Worm (Caenorhabditis elegans) whole organism, midembryonic: ENCODE measurements around the gene idpp-15.

Experiments used
- T22C8.4 ChIP-seq: fragments of 200-800 bp; sonication (Bioruptor generic); IDR thresholded peaks from 2 replicates; pipeline ENCODE4 v1.3.6; 2022; ENCODE audit warnings: missing genetic modification characterization, missing compliant biosample characterization
- cog-1 ChIP-seq: sonication (generic microtip); optimal IDR thresholded peaks from 2 replicates; lab custom pipeline; 2016; ENCODE audit warnings: missing genetic modification characterization, missing compliant biosample characterization
- flt-1 ChIP-seq: fragments of 200-800 bp; sonication (Bioruptor generic); IDR thresholded peaks from 2 replicates; pipeline ENCODE4 v1.3.6; 2022; ENCODE audit warnings: missing genetic modification characterization, missing compliant biosample characterization
- klf-2 ChIP-seq: fragments of 200-800 bp; sonication (Bioruptor generic); conservative IDR thresholded peaks from 2 replicates; pipeline ENCODE4 v1.3.6; 2022; ENCODE audit warnings: missing genetic modification reagents, missing genetic modification characterization, missing compliant biosample characterization
- med-1 ChIP-seq: sonication (generic microtip); optimal IDR thresholded peaks from 2 replicates; lab custom pipeline; 2017; ENCODE audit warnings: missing genetic modification characterization, mild to moderate bottlenecking, missing compliant biosample characterization, antibody characterized with exemption, missing genetic modification reagents; ENCODE audit not compliant: insufficient read depth
- ref-1 ChIP-seq: fragments of 200-800 bp; sonication (Bioruptor generic); conservative IDR thresholded peaks from 2 replicates; pipeline ENCODE4 v1.3.6; 2022; ENCODE audit warnings: missing genetic modification reagents, missing genetic modification characterization, missing compliant biosample characterization
- tab-1 ChIP-seq: fragments of 200-800 bp; sonication (Bioruptor generic); IDR thresholded peaks from 2 replicates; pipeline ENCODE4 v1.3.6; 2022; ENCODE audit warnings: missing genetic modification characterization, missing compliant biosample characterization
- ztf-23 ChIP-seq: fragments of 200-800 bp; sonication (Bioruptor generic); IDR thresholded peaks from 2 replicates; pipeline ENCODE4 v1.3.6; 2022; ENCODE audit warnings: missing genetic modification reagents, missing genetic modification characterization, missing compliant biosample characterization
- ztf-29 ChIP-seq: fragments of 200-800 bp; sonication (Bioruptor generic); IDR thresholded peaks from 2 replicates; pipeline ENCODE4 v1.3.6; 2022; ENCODE audit warnings: missing genetic modification reagents, missing genetic modification characterization, missing compliant biosample characterization

Gene idpp-15

ce11 chrIII:8560398-8560797, 35.5 kb downstream of the idpp-15 start:
- no peak for TF ChIP-seq T22C8.4 (GFP tag; lab: Robert Waterston, UW)

ce11 chrIII:8560836-8561235, 36.0 kb downstream of the idpp-15 start, which contains the start of gene acdh-6:
acdh-6 (plus strand) TSS chrIII:8561136.
- TF ChIP-seq med-1 (GFP tag; lab: Kevin White, UChicago) = no peak
- TF ChIP-seq ztf-23 (GFP tag; lab: Robert Waterston, UW) = no peak
- no peak for TF ChIP-seq ref-1 (GFP tag; lab: Robert Waterston, UW)
- TF ChIP-seq cog-1 = no peak
- TF ChIP-seq ztf-29 (GFP tag; lab: Robert Waterston, UW) = no peak
- TF ChIP-seq klf-2 (GFP tag; lab: Robert Waterston, UW) = no peak
- TF ChIP-seq flt-1 (GFP tag; lab: Robert Waterston, UW) = no peak
- TF ChIP-seq T22C8.4 (GFP tag; lab: Robert Waterston, UW) = no peak
- no peak for TF ChIP-seq tab-1 (GFP tag; lab: Robert Waterston, UW)

ce11 chrIII:8564372-8564771, 39.5 kb downstream of the idpp-15 start:
- TF ChIP-seq flt-1 (GFP tag; lab: Robert Waterston, UW) (no peak), ref-1 (GFP tag; lab: Robert Waterston, UW) (no peak), tab-1 (GFP tag; lab: Robert Waterston, UW) (no peak), ztf-29 (GFP tag; lab: Robert Waterston, UW) (no peak), med-1 (GFP tag; lab: Kevin White, UChicago) (no peak), T22C8.4 (GFP tag; lab: Robert Waterston, UW) (no peak), klf-2 (GFP tag; lab: Robert Waterston, UW) (no peak), ztf-23 (GFP tag; lab: Robert Waterston, UW) (no peak), cog-1 (no peak)

ce11 chrIII:8570289-8570688, 45.4 kb downstream of the idpp-15 start:
- TF ChIP-seq ztf-23 (GFP tag; lab: Robert Waterston, UW) (no peak), med-1 (GFP tag; lab: Kevin White, UChicago) (no peak), ztf-29 (GFP tag; lab: Robert Waterston, UW) (no peak), tab-1 (GFP tag; lab: Robert Waterston, UW) (no peak), flt-1 (GFP tag; lab: Robert Waterston, UW) (no peak), T22C8.4 (GFP tag; lab: Robert Waterston, UW) (no peak)

- TF ChIP-seq ztf-23 (GFP tag; lab: Robert Waterston, UW) (no peak), flt-1 (GFP tag; lab: Robert Waterston, UW) (no peak), cog-1 (no peak), med-1 (GFP tag; lab: Kevin White, UChicago) (no peak), tab-1 (GFP tag; lab: Robert Waterston, UW) (no peak), ref-1 (GFP tag; lab: Robert Waterston, UW) (no peak), ztf-29 (GFP tag; lab: Robert Waterston, UW) (no peak), klf-2 (GFP tag; lab: Robert Waterston, UW) (no peak), T22C8.4 (GFP tag; lab: Robert Waterston, UW) (no peak)
These were observed 47.0 kb downstream of the idpp-15 start for ce11 chrIII:8571845-8572244.

- TF ChIP-seq flt-1 (GFP tag; lab: Robert Waterston, UW) (no peak), T22C8.4 (GFP tag; lab: Robert Waterston, UW) (no peak), klf-2 (GFP tag; lab: Robert Waterston, UW) (no peak), tab-1 (GFP tag; lab: Robert Waterston, UW) (no peak), cog-1 (no peak), med-1 (GFP tag; lab: Kevin White, UChicago) (no peak)
These were observed 48.4 kb downstream of the idpp-15 start for ce11 chrIII:8573301-8573700.

- TF ChIP-seq T22C8.4 (GFP tag; lab: Robert Waterston, UW) = no peak
- no peak for TF ChIP-seq ztf-23 (GFP tag; lab: Robert Waterston, UW)
- no peak for TF ChIP-seq cog-1
- no peak for TF ChIP-seq ref-1 (GFP tag; lab: Robert Waterston, UW)
- no peak for TF ChIP-seq klf-2 (GFP tag; lab: Robert Waterston, UW)
- no peak for TF ChIP-seq ztf-29 (GFP tag; lab: Robert Waterston, UW)
- no peak for TF ChIP-seq med-1 (GFP tag; lab: Kevin White, UChicago)
- no peak for TF ChIP-seq flt-1 (GFP tag; lab: Robert Waterston, UW)
- no peak for TF ChIP-seq tab-1 (GFP tag; lab: Robert Waterston, UW)
These were observed 49.0 kb downstream of the idpp-15 start for ce11 chrIII:8573869-8574268.

- no peak for TF ChIP-seq cog-1
- no peak for TF ChIP-seq klf-2 (GFP tag; lab: Robert Waterston, UW)
- no peak for TF ChIP-seq tab-1 (GFP tag; lab: Robert Waterston, UW)
- TF ChIP-seq med-1 (GFP tag; lab: Kevin White, UChicago) = no peak
- no peak for TF ChIP-seq ref-1 (GFP tag; lab: Robert Waterston, UW)
- no peak for TF ChIP-seq ztf-29 (GFP tag; lab: Robert Waterston, UW)
- no peak for TF ChIP-seq T22C8.4 (GFP tag; lab: Robert Waterston, UW)
- TF ChIP-seq ztf-23 (GFP tag; lab: Robert Waterston, UW) = no peak
- TF ChIP-seq flt-1 (GFP tag; lab: Robert Waterston, UW) = no peak
These were observed 49.4 kb downstream of the idpp-15 start for ce11 chrIII:8574299-8574698.

ce11 chrIII:8575359-8576101, 50.7 kb downstream of the idpp-15 start:
- TF ChIP-seq tab-1 (GFP tag; lab: Robert Waterston, UW) (no peak), flt-1 (GFP tag; lab: Robert Waterston, UW) (no peak), ztf-23 (GFP tag; lab: Robert Waterston, UW) (no peak), ztf-29 (GFP tag; lab: Robert Waterston, UW) (no peak), med-1 (GFP tag; lab: Kevin White, UChicago) (no peak), ref-1 (GFP tag; lab: Robert Waterston, UW) (no peak), klf-2 (GFP tag; lab: Robert Waterston, UW) (no peak), T22C8.4 (GFP tag; lab: Robert Waterston, UW) (no peak), cog-1 (no peak)
